Fruit fly (Drosophila melanogaster): ENCODE results near the gene CG10352.

The CG10352 gene

DNA sequence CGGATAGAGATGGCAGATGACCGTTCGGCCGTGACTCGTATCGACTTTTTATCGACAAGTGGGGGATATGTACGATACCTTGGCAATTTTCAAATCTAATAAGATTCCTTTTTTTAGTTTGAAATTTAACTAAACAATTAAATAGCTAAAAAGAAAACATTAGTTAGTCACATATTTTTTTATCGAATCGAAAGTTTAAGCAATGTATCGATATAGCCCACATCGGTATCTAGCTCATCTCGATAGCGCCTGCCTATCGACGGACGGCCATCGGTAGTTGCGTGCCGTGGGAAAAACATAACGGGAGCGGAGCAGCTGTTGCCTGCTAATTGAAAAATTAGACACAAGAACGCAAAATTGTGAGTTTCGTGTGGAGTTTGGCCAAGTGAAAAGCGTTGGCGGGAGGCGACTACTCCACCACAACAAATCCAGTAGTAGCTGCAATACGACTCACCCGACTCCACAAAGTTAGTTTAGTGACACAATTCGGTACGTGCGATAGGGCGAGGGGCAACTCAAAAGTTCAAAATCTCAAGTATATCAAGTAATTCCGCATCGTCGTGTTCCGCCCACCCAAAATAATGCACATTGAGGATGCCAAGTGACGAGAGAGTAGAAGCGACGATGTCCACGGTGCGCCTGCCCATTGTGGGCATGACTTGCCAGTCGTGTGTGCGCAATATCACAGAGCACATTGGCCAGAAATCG, 22.1 kb downstream of the CG10352 start, which contains the start of the genes CG10347 and ATP7 (continued):
- TF ChIP-seq lmd (GFP tag; IDR thresholded peaks at IDR 0.05): no peak
- peak; percentile 87 for TF ChIP-seq nerfin-2 (GFP tag; IDR thresholded peaks at IDR 0.05; ENCODE audit: partially characterized antibody)
- peak; percentile 38 for TF ChIP-seq phol (tag; optimal IDR thresholded peaks at IDR 0.05)
- peak; percentile 97 for TF ChIP-seq Dll (GFP tag; IDR thresholded peaks at IDR 0.05; ENCODE audit: partially characterized antibody)
- no peak for TF ChIP-seq dan (GFP tag; IDR thresholded peaks at IDR 0.05)
- no peak for TF ChIP-seq CG3407 (GFP tag; optimal IDR thresholded peaks at IDR 0.05)
- TF ChIP-seq Scr (GFP tag; IDR thresholded peaks at IDR 0.05; ENCODE audit: partially characterized antibody): peak; percentile 94
- peak; percentile 17 for TF ChIP-seq CG4328 (GFP tag; optimal IDR thresholded peaks at IDR 0.05)
- TF ChIP-seq HHEX (GFP tag; optimal IDR thresholded peaks at IDR 0.05): no peak
- peak; percentile 11 to 40 for TF ChIP-seq Pdp1 (GFP tag; optimal IDR thresholded peaks at IDR 0.05)
- peak; percentile 10 for TF ChIP-seq Mad (GFP tag; optimal IDR thresholded peaks at IDR 0.05)
- TF ChIP-seq CG6791 (GFP tag; IDR thresholded peaks at IDR 0.05; ENCODE audit: partially characterized antibody): peak; percentile 86
- no peak for TF ChIP-seq Trl (optimal IDR thresholded peaks at IDR 0.05)
- TF ChIP-seq Trl (GFP tag; optimal IDR thresholded peaks at IDR 0.05): peak; percentile 2
- no peak for TF ChIP-seq CG17359 (tag; optimal IDR thresholded peaks at IDR 0.05)
- TF ChIP-seq Sry-δ (GFP tag; optimal IDR thresholded peaks at IDR 0.05): peak; percentile 97
- peak; percentile 49 for TF ChIP-seq CG14710 (tag; optimal IDR thresholded peaks at IDR 0.05)
- TF ChIP-seq lola (GFP tag; optimal IDR thresholded peaks at IDR 0.05): peak in 1 of 3 experiments; percentile 5
- no peak for TF ChIP-seq CG10979 (tag; optimal IDR thresholded peaks at IDR 0.05)
- TF ChIP-seq CG17361 (GFP tag; IDR thresholded peaks at IDR 0.05): 0 out of 3 replicates have a peak, but pooled peaks have one; percentile 11
- peak; percentile 44 for TF ChIP-seq CG2712 (tag; optimal IDR thresholded peaks at IDR 0.05)
- no peak for TF ChIP-seq Nf-YB (GFP tag; optimal IDR thresholded peaks at IDR 0.05)
- TF ChIP-seq CoRest (tag; optimal IDR thresholded peaks at IDR 0.05): peak; percentile 18
- peak; percentile 42 for TF ChIP-seq CG30020 (tag; optimal IDR thresholded peaks at IDR 0.05)
- TF ChIP-seq shn (GFP tag; optimal IDR thresholded peaks at IDR 0.05): peak; percentile 18
- peak; percentile 96 for TF ChIP-seq sna (GFP tag; IDR thresholded peaks at IDR 0.05; ENCODE audit: partially characterized antibody)
- peak; percentile 11 for TF ChIP-seq CG13894 (tag; optimal IDR thresholded peaks at IDR 0.05)
- TF ChIP-seq GATAe (GFP tag; conservative IDR thresholded peaks at IDR 0.05): no peak
- TF ChIP-seq Ets65A (GFP tag): peak; percentile 80
- peak; percentile 49 for TF ChIP-seq gem (tag; optimal IDR thresholded peaks at IDR 0.05)
- peak; percentile 40 for TF ChIP-seq trem (tag; optimal IDR thresholded peaks at IDR 0.05)
- TF ChIP-seq bbx (GFP tag; IDR thresholded peaks at IDR 0.05; ENCODE audit: partially characterized antibody): peak; percentile 84
- no peak for TF ChIP-seq abd-A (tag; optimal IDR thresholded peaks at IDR 0.05)
- peak; percentile 20 for TF ChIP-seq Vsx1 (GFP tag; optimal IDR thresholded peaks at IDR 0.05)
- no peak for TF ChIP-seq CG14014 (GFP tag; IDR thresholded peaks at IDR 0.05)
- peak; percentile 80 for TF ChIP-seq Jarid2 (GFP tag; optimal IDR thresholded peaks at IDR 0.05)
- no peak for TF ChIP-seq slp2 (GFP tag; optimal IDR thresholded peaks at IDR 0.05)
- TF ChIP-seq Elba2 (GFP tag; optimal IDR thresholded peaks at IDR 0.05): no peak
- TF ChIP-seq Dp (GFP tag; optimal IDR thresholded peaks at IDR 0.05): peak; percentile 53
- peak; percentile 26 for TF ChIP-seq CG8944 (GFP tag; optimal IDR thresholded peaks at IDR 0.05)
- peak; percentile 23 for TF ChIP-seq CG9797 (GFP tag; optimal IDR thresholded peaks at IDR 0.05)
- TF ChIP-seq gcm (GFP tag; optimal IDR thresholded peaks at IDR 0.05): peak; percentile 4
- no peak for TF ChIP-seq trh (GFP tag; optimal IDR thresholded peaks at IDR 0.05)
- peak; percentile 25 for TF ChIP-seq grau (tag; optimal IDR thresholded peaks at IDR 0.05)
- TF ChIP-seq Side (GFP tag; optimal IDR thresholded peaks at IDR 0.05): no peak
- TF ChIP-seq Opbp (GFP tag; IDR thresholded peaks at IDR 0.05; ENCODE audit: partially characterized antibody): peak; percentile 85
- TF ChIP-seq Mes4 (GFP tag; optimal IDR thresholded peaks at IDR 0.05): peak; percentile 8
- peak; percentile 36 for TF ChIP-seq mam (GFP tag; optimal IDR thresholded peaks at IDR 0.05)

Measured in whole organism, embryonic.